Fruit fly (Drosophila melanogaster) whole organism, pupa: ENCODE measurements around the gene CG32374.

ENCODE experiments used
- CG4496 ChIP-seq: fragments of 200-800 bp; sonication (Bioruptor generic); IDR thresholded peaks from 3 replicates; pipeline ENCODE4 v1.3.6; 2022; ENCODE audit warnings: missing biosample characterization, missing genetic modification characterization
- EcR ChIP-seq: fragments of 200-800 bp; sonication (Bioruptor generic); optimal IDR thresholded peaks from 3 replicates; lab custom pipeline; 2019; ENCODE audit warnings: missing biosample characterization, missing genetic modification characterization, mild to moderate bottlenecking, moderate library complexity, missing genetic modification reagents

dm6 chr3L:7521847-7522246 is 19.1 kb downstream of the CG32374 start:
- TF ChIP-seq EcR (no peak), CG4496 (GFP tag; lab: Robert Waterston, UW) (no peak)
